Fruit fly (Drosophila melanogaster): ENCODE data around the gene morgue.

The morgue gene

dm6 chr2L:4440881-4441737 is 3.4 kb downstream of the morgue start, which contains the start of gene CG15431:
TSS of gene CG15431 (minus strand) at chr2L:4441282.
- TF ChIP-seq noc (tag; optimal IDR thresholded peaks at IDR 0.05): no peak

DNA sequence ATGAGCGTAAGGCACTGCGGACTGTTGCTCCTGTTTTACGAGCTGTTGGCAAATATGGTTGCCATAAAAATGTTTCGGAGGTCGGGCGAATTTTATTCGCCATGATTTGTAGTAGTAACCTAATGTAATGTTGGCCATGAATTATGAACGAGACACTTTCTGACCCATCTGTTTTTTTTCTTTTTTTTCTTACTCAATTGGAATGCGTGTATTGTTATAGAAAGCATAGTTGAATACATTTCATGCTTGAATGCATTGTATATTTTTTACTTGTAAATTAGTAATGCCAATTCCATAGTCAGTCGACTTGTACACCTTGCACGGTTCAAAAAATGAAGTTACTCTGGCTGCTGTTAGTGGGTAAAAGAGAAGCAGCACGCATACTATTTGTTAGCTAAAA is 7.0 kb downstream of the morgue start, which contains the start of gene CG43056:
Gene CG43056, plus strand, starts transcription at position 301 of the 400 bp plus-strand sequence.
- no peak for TF ChIP-seq noc (tag; optimal IDR thresholded peaks at IDR 0.05)

DNA sequence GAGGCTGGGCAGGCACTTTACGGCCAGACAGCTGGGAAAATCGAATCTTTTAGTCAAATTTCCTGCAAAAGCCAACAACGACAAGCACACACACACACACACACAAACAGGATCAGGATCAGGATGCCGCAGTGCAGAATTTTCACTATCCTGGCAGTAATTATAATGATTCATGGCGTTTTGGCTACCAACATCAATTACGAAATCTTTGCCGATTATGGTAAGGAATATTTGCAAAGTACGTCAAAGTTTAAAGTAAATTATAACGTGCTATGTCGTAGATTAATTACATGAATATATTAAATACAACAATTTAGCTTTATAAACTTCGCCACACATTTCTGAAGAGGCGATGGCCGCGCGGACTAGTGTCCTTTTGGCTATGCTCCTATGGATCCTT is 10.9 kb downstream of the morgue start, which contains the start of the genes CG34177 and CG34178:
Gene CG34177, plus strand, starts transcription at position 301 of the 400 bp plus-strand sequence.
Gene CG34178, plus strand, starts transcription at position 301 of the 400 bp plus-strand sequence.
- TF ChIP-seq noc (tag; optimal IDR thresholded peaks at IDR 0.05): no peak

- TF ChIP-seq noc (tag; optimal IDR thresholded peaks at IDR 0.05): no peak
These were observed 22.3 kb downstream of the morgue start for dm6 chr2L:4422154-4422553.

DNA sequence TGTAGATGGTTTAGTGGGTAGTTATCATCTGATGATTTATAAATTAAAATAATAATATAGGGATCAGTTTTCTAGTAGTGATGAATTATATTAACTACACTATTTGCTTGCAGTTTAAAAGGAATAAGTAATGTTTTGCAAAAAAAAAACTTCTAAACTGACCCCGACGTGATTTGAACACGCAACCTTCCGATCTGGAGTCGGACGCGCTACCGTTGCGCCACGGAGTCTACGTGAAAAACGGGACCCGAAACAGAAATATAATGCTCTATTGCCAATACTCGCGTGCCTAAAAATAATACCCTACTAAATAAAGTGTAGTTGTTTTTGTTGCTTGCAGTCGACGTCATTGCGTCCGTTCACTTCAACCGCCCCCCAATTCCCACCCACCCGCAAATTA is 25.7 kb downstream of the morgue start:
- no peak for TF ChIP-seq noc (tag; optimal IDR thresholded peaks at IDR 0.05)

DNA sequence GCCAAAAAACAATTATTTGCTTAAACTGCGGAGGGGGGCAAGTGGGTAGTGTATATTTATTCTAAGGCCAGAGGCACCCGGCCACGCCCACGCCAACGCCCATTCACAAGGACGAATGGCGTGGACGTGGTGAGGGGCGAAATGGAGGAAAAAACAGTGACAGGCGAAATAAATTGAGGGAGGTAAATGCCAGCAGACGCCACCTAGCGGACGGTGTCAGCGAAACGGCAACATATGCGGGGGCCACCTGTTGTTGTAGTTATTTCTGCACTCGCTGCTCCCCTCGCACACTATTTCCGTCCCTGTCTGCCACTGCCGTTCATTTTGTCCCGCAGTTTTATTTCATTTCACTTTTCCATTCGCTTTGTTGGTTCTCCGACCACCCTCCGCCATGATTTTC is 26.5 kb downstream of the morgue start:
- TF ChIP-seq noc (tag; optimal IDR thresholded peaks at IDR 0.05): no peak

DNA sequence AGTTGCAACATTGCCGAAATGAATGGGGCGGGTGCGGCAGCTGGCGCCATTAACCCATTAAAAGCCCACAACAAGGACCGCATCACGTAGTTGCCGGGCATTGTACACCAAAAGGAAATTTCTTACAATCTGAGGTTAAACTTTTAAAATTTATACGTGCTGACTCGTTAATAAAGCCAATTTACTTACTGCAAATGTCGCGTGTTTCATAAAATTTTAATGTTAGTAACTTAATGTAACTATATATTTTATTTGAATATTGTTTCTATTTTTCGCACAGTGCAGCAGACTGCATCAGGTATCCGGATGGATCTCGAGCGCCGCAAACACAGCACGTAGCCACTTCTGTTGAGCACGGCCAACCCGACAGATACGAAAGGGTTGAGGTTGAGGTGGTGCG is 27.6 kb downstream of the morgue start:
- TF ChIP-seq noc (tag; optimal IDR thresholded peaks at IDR 0.05): no peak

DNA sequence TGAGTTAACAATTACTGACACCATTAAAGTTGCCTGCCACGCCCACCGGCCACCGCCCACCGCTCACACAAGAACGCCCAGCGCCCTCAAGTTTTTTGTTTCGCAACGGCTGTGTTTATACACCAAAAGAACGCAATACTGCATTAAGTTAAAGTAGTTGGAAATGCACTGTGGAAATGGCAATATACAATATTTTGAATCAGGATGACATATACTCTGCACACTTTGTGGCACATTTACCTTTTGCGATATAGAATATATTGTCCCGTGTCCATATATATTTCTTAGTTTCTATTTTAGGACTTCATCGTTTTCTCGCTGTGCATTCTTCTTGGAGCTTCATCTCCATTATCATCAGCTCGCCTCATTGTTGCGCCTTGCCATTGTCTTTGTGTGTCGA is 28.4 kb downstream of the morgue start:
- no peak for TF ChIP-seq noc (tag; optimal IDR thresholded peaks at IDR 0.05)

- no peak for TF ChIP-seq noc (tag; optimal IDR thresholded peaks at IDR 0.05)
These were observed 30.4 kb downstream of the morgue start for dm6 chr2L:4414059-4414458.

DNA sequence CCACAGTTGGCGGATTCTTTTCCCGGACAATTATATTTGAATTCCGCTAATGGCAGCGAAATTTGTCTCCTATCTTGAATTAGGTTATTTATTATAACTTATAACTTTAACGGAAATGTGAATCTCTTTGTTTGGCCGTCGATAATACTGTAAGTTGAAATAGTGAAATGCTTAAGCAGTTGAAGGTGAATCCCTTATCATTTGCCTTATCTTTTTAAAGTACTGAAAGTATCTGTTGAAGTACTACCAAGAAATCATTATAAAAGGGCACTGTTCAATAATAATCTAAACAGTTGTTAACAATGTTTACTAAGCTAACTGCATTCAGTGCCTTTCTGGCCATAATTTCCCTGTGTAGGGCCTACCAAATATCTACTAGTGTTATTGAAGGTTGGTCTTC is 33.6 kb downstream of the morgue start, which contains the start of gene CG43055:
Gene CG43055, plus strand, starts transcription at position 301 of the 400 bp plus-strand sequence.
- TF ChIP-seq noc (tag; optimal IDR thresholded peaks at IDR 0.05): no peak

- no peak for TF ChIP-seq noc (tag; optimal IDR thresholded peaks at IDR 0.05)
These were observed 41.4 kb downstream of the morgue start, which contains the start of gene Dim1 for dm6 chr2L:4403013-4403604. TSS of gene Dim1 (plus strand) at chr2L:4403251.

dm6 chr2L:4400653-4401052 is 43.8 kb downstream of the morgue start, which contains the start of gene CG33003:
TSS of gene CG33003 (plus strand) at chr2L:4400953.
- TF ChIP-seq noc (tag; optimal IDR thresholded peaks at IDR 0.05): no peak

- TF ChIP-seq noc (tag; optimal IDR thresholded peaks at IDR 0.05): no peak
These were observed 50.5 kb downstream of the morgue start, which contains the start of gene CG3652 for dm6 chr2L:4393842-4394421. TSS of gene CG3652 (minus strand) at chr2L:4393876.

Data from whole organism, larva.